Fruit fly (Drosophila melanogaster) whole organism, embryonic: ENCODE results near the gene Ankle2.

ENCODE experiments used
- Atf3 ChIP-seq: fragments of 200-800 bp; sonication (Bioruptor generic); optimal IDR thresholded peaks from 3 replicates; lab custom pipeline; 2016; ENCODE audit warnings: missing biosample characterization, missing genetic modification characterization
- BEAF-32 ChIP-seq: fragments of 200-800 bp; sonication (Bioruptor generic); optimal IDR thresholded peaks from 3 replicates; lab custom pipeline; 2017; ENCODE audit warnings: missing biosample characterization, missing genetic modification characterization, mild to moderate bottlenecking, moderate library complexity, missing genetic modification reagents
- BtbVII ChIP-seq: fragments of 200-800 bp; sonication (Bioruptor generic); optimal IDR thresholded peaks from 3 replicates; lab custom pipeline; 2017; ENCODE audit warnings: missing biosample characterization, mild to moderate bottlenecking, missing genetic modification characterization
- C15 ChIP-seq: fragments of 200-800 bp; sonication (Bioruptor generic); IDR thresholded peaks from 3 replicates; pipeline ENCODE4 v1.3.6; 2022; ENCODE audit warnings: missing biosample characterization, missing genetic modification characterization
- CG10321 ChIP-seq: fragments of 200-800 bp; sonication (Bioruptor generic); IDR thresholded peaks from 2 replicates; pipeline ENCODE4 v1.3.6; 2022; ENCODE audit warnings: missing biosample characterization, missing genetic modification characterization
- CG11247 ChIP-seq: fragments of 200-800 bp; sonication (Bioruptor generic); IDR thresholded peaks from 2 replicates; pipeline ENCODE4 v1.3.6; 2022; ENCODE audit warnings: missing biosample characterization, missing genetic modification characterization
- CG11398 ChIP-seq: fragments of 200-800 bp; sonication (Bioruptor generic); optimal IDR thresholded peaks from 2 replicates; lab custom pipeline; 2016; ENCODE audit warnings: missing biosample characterization, missing genetic modification characterization
- CG12659 ChIP-seq: fragments of 200-800 bp; sonication (Bioruptor generic); optimal IDR thresholded peaks from 3 replicates; lab custom pipeline; 2017; ENCODE audit warnings: mild to moderate bottlenecking, missing biosample characterization, missing genetic modification reagents, missing genetic modification characterization
- CG12744 ChIP-seq: fragments of 200-800 bp; sonication (Bioruptor generic); optimal IDR thresholded peaks from 2 replicates; lab custom pipeline; 2016; ENCODE audit warnings: missing biosample characterization, missing genetic modification characterization
- CG14014 ChIP-seq: fragments of 200-800 bp; sonication (Bioruptor generic); IDR thresholded peaks from 2 replicates; pipeline ENCODE4 v1.3.6; 2022; ENCODE audit warnings: missing biosample characterization, missing genetic modification characterization
- CG14860 ChIP-seq: fragments of 200-800 bp; sonication (Bioruptor generic); IDR thresholded peaks from 3 replicates; pipeline ENCODE4 v1.3.6; 2022; ENCODE audit warnings: missing biosample characterization, missing genetic modification characterization; ENCODE audit not compliant: partially characterized antibody
- CG17385 ChIP-seq: fragments of 200-800 bp; sonication (Bioruptor generic); optimal IDR thresholded peaks from 3 replicates; lab custom pipeline; 2018; ENCODE audit warnings: missing biosample characterization, mild to moderate bottlenecking, missing genetic modification characterization
- CG17568 ChIP-seq: fragments of 200-800 bp; sonication (Bioruptor generic); optimal IDR thresholded peaks from 2 replicates; lab custom pipeline; 2018; ENCODE audit warnings: missing biosample characterization, mild to moderate bottlenecking, missing genetic modification characterization, moderate library complexity
- CG18764 ChIP-seq: fragments of 200-800 bp; sonication (Bioruptor generic); optimal IDR thresholded peaks from 3 replicates; lab custom pipeline; 2016; ENCODE audit warnings: missing biosample characterization, missing genetic modification characterization
- CG42726 ChIP-seq: fragments of 200-800 bp; sonication (Bioruptor generic); IDR thresholded peaks from 2 replicates; pipeline ENCODE4 v1.3.6; 2022; ENCODE audit warnings: missing biosample characterization, missing genetic modification characterization; ENCODE audit not compliant: partially characterized antibody
- CG5953 ChIP-seq: fragments of 200-800 bp; sonication (Bioruptor generic); IDR thresholded peaks from 2 replicates; pipeline ENCODE4 v1.3.6; 2022; ENCODE audit warnings: missing biosample characterization, missing genetic modification characterization
- CG6683 ChIP-seq: fragments of 200-800 bp; sonication (Bioruptor generic); optimal IDR thresholded peaks from 2 replicates; lab custom pipeline; 2017; ENCODE audit warnings: missing biosample characterization, mild to moderate bottlenecking, missing genetic modification characterization, missing genetic modification reagents
- CG8089 ChIP-seq: fragments of 200-800 bp; sonication (Bioruptor generic); optimal IDR thresholded peaks from 3 replicates; lab custom pipeline; 2016; ENCODE audit warnings: missing biosample characterization, missing genetic modification characterization
- D19A ChIP-seq: fragments of 200-800 bp; optimal IDR thresholded peaks from 3 replicates; lab custom pipeline; 2019; ENCODE audit warnings: missing biosample characterization, mild to moderate bottlenecking, missing genetic modification characterization, moderate library complexity
- Deaf1 ChIP-seq: fragments of 200-800 bp; optimal IDR thresholded peaks from 3 replicates; lab custom pipeline; 2019; ENCODE audit warnings: missing biosample characterization, mild to moderate bottlenecking, missing genetic modification characterization, moderate library complexity
- Doc2 ChIP-seq: fragments of 200-800 bp; sonication (Bioruptor generic); IDR thresholded peaks from 2 replicates; pipeline ENCODE4 v1.3.6; 2022; ENCODE audit warnings: missing biosample characterization, missing genetic modification characterization
- Gug ChIP-seq: fragments of 200-800 bp; sonication (Bioruptor generic); IDR thresholded peaks from 4 replicates; pipeline ENCODE4 v1.3.6; 2022; ENCODE audit warnings: missing biosample characterization, missing genetic modification characterization
- H15 ChIP-seq: fragments of 200-800 bp; sonication (Bioruptor generic); IDR thresholded peaks from 3 replicates; pipeline ENCODE4 v1.3.6; 2022; ENCODE audit warnings: missing biosample characterization, missing genetic modification characterization
- Hr39 ChIP-seq: fragments of >200 bp; optimal IDR thresholded peaks from 2 replicates; lab custom pipeline; 2017
- Ravus ChIP-seq: fragments of 200-800 bp; sonication (Bioruptor generic); IDR thresholded peaks from 2 replicates; pipeline ENCODE4 v1.3.6; 2022; ENCODE audit warnings: missing biosample characterization, missing genetic modification characterization
- Sin3A ChIP-seq: fragments of >200 bp; optimal IDR thresholded peaks from 2 replicates; lab custom pipeline; 2018
- ase ChIP-seq: fragments of 200-800 bp; sonication (Bioruptor generic); IDR thresholded peaks from 3 replicates; pipeline ENCODE4 v1.3.6; 2022; ENCODE audit warnings: missing biosample characterization, missing genetic modification characterization
- bowl ChIP-seq: fragments of 200-800 bp; sonication (Bioruptor generic); IDR thresholded peaks from 2 replicates; pipeline ENCODE4 v1.3.6; 2022; ENCODE audit warnings: missing biosample characterization, missing genetic modification characterization
- chm ChIP-seq: fragments of 200-800 bp; sonication (Bioruptor generic); IDR thresholded peaks from 2 replicates; pipeline ENCODE4 v1.3.6; 2022; ENCODE audit warnings: missing biosample characterization, missing genetic modification characterization
- cwo ChIP-seq: fragments of 200-800 bp; sonication (Bioruptor generic); optimal IDR thresholded peaks from 3 replicates; lab custom pipeline; 2017; ENCODE audit warnings: missing biosample characterization, missing genetic modification characterization, mild to moderate bottlenecking, moderate library complexity, missing genetic modification reagents
- exex ChIP-seq: fragments of 200-800 bp; sonication (Bioruptor generic); optimal IDR thresholded peaks from 4 replicates; lab custom pipeline; 2018; ENCODE audit warnings: missing biosample characterization, mild to moderate bottlenecking, missing genetic modification characterization, moderate library complexity
- fd3F ChIP-seq: fragments of 200-800 bp; sonication (Bioruptor generic); optimal IDR thresholded peaks from 2 replicates; lab custom pipeline; 2018; ENCODE audit warnings: missing biosample characterization, mild to moderate bottlenecking, missing genetic modification characterization, moderate library complexity
- fru ChIP-seq: fragments of >200 bp; optimal IDR thresholded peaks from 2 replicates; lab custom pipeline; 2017
- fu2 ChIP-seq: fragments of 200-800 bp; sonication (Bioruptor generic); optimal IDR thresholded peaks from 2 replicates; lab custom pipeline; 2016; ENCODE audit warnings: missing biosample characterization, missing genetic modification characterization
- hb ChIP-seq: fragments of 200-800 bp; sonication (Bioruptor generic); IDR thresholded peaks from 3 replicates; pipeline ENCODE4 v1.3.6; 2022; ENCODE audit warnings: missing biosample characterization, missing genetic modification characterization; ENCODE audit not compliant: partially characterized antibody
- jing ChIP-seq: fragments of 200-800 bp; sonication (Bioruptor generic); optimal IDR thresholded peaks from 2 replicates; lab custom pipeline; 2018; ENCODE audit warnings: missing biosample characterization, mild to moderate bottlenecking, missing genetic modification characterization
- lab ChIP-seq: fragments of 200-800 bp; sonication (Bioruptor generic); optimal IDR thresholded peaks from 3 replicates; lab custom pipeline; 2017; ENCODE audit warnings: missing biosample characterization, missing genetic modification characterization, mild to moderate bottlenecking, moderate library complexity, missing genetic modification reagents
- mirr ChIP-seq: fragments of 200-800 bp; sonication (Bioruptor generic); optimal IDR thresholded peaks from 3 replicates; lab custom pipeline; 2018; ENCODE audit warnings: missing biosample characterization, mild to moderate bottlenecking, missing genetic modification characterization
- nerfin-1 ChIP-seq: fragments of 200-800 bp; sonication (Bioruptor generic); optimal IDR thresholded peaks from 3 replicates; lab custom pipeline; 2019; ENCODE audit warnings: missing biosample characterization, mild to moderate bottlenecking, missing genetic modification characterization, moderate library complexity
- onecut ChIP-seq: fragments of 200-800 bp; sonication (Bioruptor generic); IDR thresholded peaks from 2 replicates; pipeline ENCODE4 v1.3.6; 2022; ENCODE audit warnings: missing biosample characterization, missing genetic modification characterization
- pita ChIP-seq: fragments of 200-800 bp; sonication (Bioruptor generic); optimal IDR thresholded peaks from 2 replicates; lab custom pipeline; 2017; ENCODE audit warnings: missing biosample characterization, mild to moderate bottlenecking, missing genetic modification characterization
- prd ChIP-seq, 3 experiments: fragments of >200 bp in 2 of 3; fragments of 200-800 bp in 1 of 3; sonication (Bioruptor generic) in 1 of 3; optimal IDR thresholded peaks in 2 of 3; IDR thresholded peaks in 1 of 3; 2 replicates in 2 of 3; 3 replicates in 1 of 3; pipeline versions ENCODE4 v1.3.6 to Lab custom; 2017 to 2022; ENCODE audit warnings: missing biosample characterization in 1 of 3, missing genetic modification characterization in 1 of 3
- ranshi ChIP-seq: fragments of 200-800 bp; sonication (Bioruptor generic); IDR thresholded peaks from 2 replicates; pipeline ENCODE4 v1.3.6; 2022; ENCODE audit warnings: missing biosample characterization, missing genetic modification characterization
- ro ChIP-seq: fragments of 200-800 bp; sonication (Bioruptor generic); IDR thresholded peaks from 2 replicates; pipeline ENCODE4 v1.3.6; 2022; ENCODE audit warnings: missing biosample characterization, missing genetic modification characterization
- sna ChIP-seq: fragments of 200-800 bp; sonication (Bioruptor generic); IDR thresholded peaks from 2 replicates; pipeline ENCODE4 v1.3.6; 2022; ENCODE audit warnings: missing biosample characterization, missing genetic modification characterization; ENCODE audit not compliant: partially characterized antibody
- ssp ChIP-seq: fragments of 200-800 bp; sonication (Bioruptor generic); IDR thresholded peaks from 2 replicates; pipeline ENCODE4 v1.3.6; 2022; ENCODE audit warnings: missing biosample characterization, missing genetic modification characterization
- stwl ChIP-seq: fragments of 200-800 bp; sonication (Bioruptor generic); optimal IDR thresholded peaks from 3 replicates; lab custom pipeline; 2018; ENCODE audit warnings: missing biosample characterization, mild to moderate bottlenecking, missing genetic modification characterization, moderate library complexity
- tna ChIP-seq: fragments of 200-800 bp; sonication (Bioruptor generic); IDR thresholded peaks from 2 replicates; pipeline ENCODE4 v1.3.6; 2022; ENCODE audit warnings: missing biosample characterization, missing genetic modification characterization; ENCODE audit not compliant: partially characterized antibody
- trem ChIP-seq: fragments of 200-800 bp; optimal IDR thresholded peaks from 3 replicates; lab custom pipeline; 2019; ENCODE audit warnings: missing biosample characterization, mild to moderate bottlenecking, missing genetic modification characterization, moderate library complexity
- tx ChIP-seq: fragments of 200-800 bp; sonication (Bioruptor generic); optimal IDR thresholded peaks from 2 replicates; lab custom pipeline; 2016; ENCODE audit warnings: missing biosample characterization, missing genetic modification characterization
- yki ChIP-seq: fragments of >200 bp; optimal IDR thresholded peaks from 3 replicates; lab custom pipeline; 2018

Gene Ankle2

DNA sequence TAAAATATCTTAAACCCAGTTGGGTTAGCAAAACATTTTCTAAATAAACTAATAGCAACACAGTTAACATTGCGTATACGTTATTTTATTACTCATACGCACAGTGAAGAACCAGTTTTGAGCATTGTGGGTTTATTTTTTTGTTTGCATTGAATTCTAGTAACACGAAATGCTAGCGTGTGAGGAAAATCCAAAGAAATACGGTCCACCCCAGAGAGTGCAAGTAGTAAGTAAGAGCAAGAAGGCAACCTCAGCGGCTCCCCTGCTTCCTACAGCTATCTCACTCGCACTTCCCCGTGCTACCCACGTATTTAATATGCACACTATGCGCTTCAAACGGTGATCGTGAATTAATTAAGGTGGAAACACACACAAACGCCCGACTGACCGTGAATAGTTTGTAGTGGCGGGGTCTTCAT lies 46.0 kb upstream of the Ankle2 start (continued):
- TF ChIP-seq prd (optimal IDR thresholded peaks at IDR 0.05; lab: Kevin White, UChicago) (no peak), prd (GFP tag; IDR thresholded peaks at IDR 0.05; lab: Robert Waterston, UW) (peak; percentile 77), mirr (GFP tag; lab: Kevin White, UChicago) (peak; percentile 78), Gug (GFP tag; lab: Robert Waterston, UW) (peak; percentile 70; the same call in 3 of the 4 replicates), tna (GFP tag; lab: Robert Waterston, UW) (no peak), BEAF-32 (peak; percentile 12), pita (GFP tag; lab: Kevin White, UChicago) (no peak), Doc2 (GFP tag; lab: Robert Waterston, UW) (no peak), lab (GFP tag; lab: Kevin White, UChicago) (peak; percentile 93), Deaf1 (tag; lab: Kevin White, UChicago) (peak; percentile 68), CG11398 (peak; percentile 40), CG17568 (GFP tag; lab: Kevin White, UChicago) (peak; percentile 86), H15 (GFP tag; lab: Robert Waterston, UW) (peak; percentile 68; the same call in 2 of the 3 replicates), CG12659 (GFP tag; lab: Kevin White, UChicago) (peak; percentile 91), Atf3 (GFP tag; lab: Kevin White, UChicago) (peak; percentile 22), fd3F (peak; percentile 89), sna (GFP tag; lab: Robert Waterston, UW) (no peak), D19A (tag; lab: Kevin White, UChicago) (peak; percentile 82), stwl (no peak), CG17385 (GFP tag; lab: Kevin White, UChicago) (peak; percentile 84), CG18764 (GFP tag; lab: Kevin White, UChicago) (peak; percentile 62), ro (GFP tag; lab: Robert Waterston, UW) (0 out of 2 replicates have a peak, but pooled peaks have one; percentile 14), CG12744 (peak; percentile 78), Hr39 (lab: Kevin White, UChicago) (no peak), exex (peak; percentile 57), fru (lab: Kevin White, UChicago) (no peak), C15 (0 out of 3 replicates have a peak, but pooled peaks have one; percentile 42), jing (GFP tag; lab: Kevin White, UChicago) (peak; percentile 75), fu2 (GFP tag; lab: Kevin White, UChicago) (peak; percentile 76), bowl (GFP tag; lab: Robert Waterston, UW) (peak; percentile 52; the same call in 1 of the 2 replicates), ranshi (GFP tag; lab: Robert Waterston, UW) (peak; percentile 70), ase (GFP tag; lab: Robert Waterston, UW) (peak; percentile 57; the same call in 2 of the 3 replicates), Ravus (peak; percentile 29; the same call in 1 of the 2 replicates), yki (lab: Kevin White, UChicago) (no peak), CG8089 (GFP tag; lab: Kevin White, UChicago) (peak; percentile 71), CG14860 (no peak), BtbVII (GFP tag; lab: Kevin White, UChicago) (peak; percentile 94), chm (GFP tag; lab: Robert Waterston, UW) (peak; percentile 61), onecut (GFP tag; lab: Robert Waterston, UW) (peak; percentile 75), tx (GFP tag; lab: Kevin White, UChicago) (peak; percentile 68), CG11247 (peak; percentile 72), ssp (GFP tag; lab: Robert Waterston, UW) (peak; percentile 51; the same call in 1 of the 2 replicates), hb (GFP tag; lab: Robert Waterston, UW) (no peak), CG6683 (GFP tag; lab: Kevin White, UChicago) (peak; percentile 77), Sin3A (lab: Kevin White, UChicago) (no peak), nerfin-1 (peak; percentile 86), trem (tag; lab: Kevin White, UChicago) (peak; percentile 63), CG14014 (GFP tag; lab: Robert Waterston, UW) (peak; percentile 86), CG42726 (GFP tag; lab: Robert Waterston, UW) (no peak), cwo (GFP tag; lab: Kevin White, UChicago) (peak; percentile 83), CG5953 (GFP tag; lab: Robert Waterston, UW) (peak; percentile 70; the same call in 1 of the 2 replicates), CG10321 (GFP tag; lab: Robert Waterston, UW) (peak; percentile 67)
